Fruit fly (Drosophila melanogaster) whole organism, larva: ENCODE results near the gene ND-20.

Experiments used
- noc ChIP-seq: fragments of 200-800 bp; sonication (Bioruptor generic); optimal IDR thresholded peaks from 3 replicates; lab custom pipeline; 2019; ENCODE audit warnings: missing biosample characterization, mild to moderate bottlenecking, missing genetic modification characterization, moderate library complexity

ND-20 gene

dm6 chrX:15986654-15987053, at the start of gene ND-20:
Gene ND-20, minus strand, starts transcription at chrX:15986808.
- TF ChIP-seq noc = no peak

dm6 chrX:16008814-16009213, 22.2 kb upstream of the ND-20 start, which contains the start of gene Muc14A:
Gene Muc14A, plus strand, starts transcription at chrX:16009114.
- no peak for TF ChIP-seq noc

dm6 chrX:16005551-16006197, 19.1 kb upstream of the ND-20 start, which contains the start of the genes vap and CG12698:
Gene vap, minus strand, starts transcription at chrX:16005812.
Gene CG12698, plus strand, starts transcription at chrX:16006147.
- TF ChIP-seq noc = no peak

dm6 chrX:16005066-16005465, 18.5 kb upstream of the ND-20 start:
- TF ChIP-seq noc = no peak

- no peak for TF ChIP-seq noc
Observed at dm6 chrX:15996831-15997230, 10.2 kb upstream of the ND-20 start, which contains the start of gene CG8939. Gene CG8939, plus strand, starts transcription at chrX:15997016.

dm6 chrX:15992527-15992897, 5.9 kb upstream of the ND-20 start:
- TF ChIP-seq noc = no peak

- TF ChIP-seq noc = no peak
Observed at dm6 chrX:15991618-15992526, 5.3 kb upstream of the ND-20 start, which contains the start of the genes CG46312, eIF5 and exd. Gene CG46312, minus strand, starts transcription at chrX:15991974. Gene eIF5, minus strand, starts transcription at chrX:15991974. Gene exd, plus strand, starts transcription at chrX:15992468.

dm6 chrX:15989631-15990030, 3.0 kb upstream of the ND-20 start:
- no peak for TF ChIP-seq noc

- no peak for TF ChIP-seq noc
Observed at dm6 chrX:15983501-15983900, 3.1 kb downstream of the ND-20 start, which contains the start of gene Slc25A46a. Gene Slc25A46a, plus strand, starts transcription at chrX:15983772.

dm6 chrX:15982844-15983243, 3.8 kb downstream of the ND-20 start, which contains the start of gene Cep164:
Gene Cep164, minus strand, starts transcription at chrX:15982944.
- TF ChIP-seq noc = no peak

dm6 chrX:15976568-15976967, 10.0 kb downstream of the ND-20 start, which contains the start of gene CG42766:
Gene CG42766, plus strand, starts transcription at chrX:15976868.
- no peak for TF ChIP-seq noc

dm6 chrX:15974125-15974524, 12.5 kb downstream of the ND-20 start, which contains the start of gene Or13a:
Gene Or13a, plus strand, starts transcription at chrX:15974425.
- TF ChIP-seq noc = no peak

dm6 chrX:15973157-15973774, 13.3 kb downstream of the ND-20 start, which contains the start of gene mmd:
Gene mmd, minus strand, starts transcription at chrX:15973159.
- TF ChIP-seq noc = no peak

- TF ChIP-seq noc = no peak
Observed at dm6 chrX:15971574-15971973, 15.0 kb downstream of the ND-20 start.

- TF ChIP-seq noc = no peak
Observed at dm6 chrX:15969577-15969976, 17.0 kb downstream of the ND-20 start.

dm6 chrX:15950056-15950455, 36.6 kb downstream of the ND-20 start:
- TF ChIP-seq noc = no peak
